Fruit fly (Drosophila melanogaster): ENCODE data around the gene Ras64B.
A peak's percentile ranks its signal among the peaks of the same experiment; 100 is the strongest.

Gene Ras64B

DNA sequence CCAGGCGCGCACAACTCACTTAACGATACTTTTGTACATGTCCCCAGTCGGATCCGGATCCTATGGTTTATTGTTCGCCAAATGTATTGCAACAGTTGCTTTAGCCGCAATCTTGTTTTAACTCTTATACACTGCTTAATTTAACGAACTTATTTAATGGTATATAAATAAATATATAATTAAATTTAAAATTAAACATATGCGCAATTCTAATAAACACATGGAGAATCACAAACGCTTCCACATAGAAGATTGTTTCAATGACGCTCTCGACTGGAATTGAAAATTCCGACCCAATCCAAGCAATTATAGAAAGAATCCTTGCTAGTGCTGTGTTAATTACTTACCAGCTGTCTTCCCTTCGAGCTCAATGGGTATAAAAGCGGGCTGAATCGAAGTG is 2.3 kb downstream of the Ras64B start, which contains the start of gene Akh:
TSS of gene Akh (plus strand) at position 301 of the 400 bp plus-strand sequence.
- TF ChIP-seq Eip75B (GFP tag; optimal IDR thresholded peaks at IDR 0.05) (no peak), svp (GFP tag) (peak; percentile 20)

DNA sequence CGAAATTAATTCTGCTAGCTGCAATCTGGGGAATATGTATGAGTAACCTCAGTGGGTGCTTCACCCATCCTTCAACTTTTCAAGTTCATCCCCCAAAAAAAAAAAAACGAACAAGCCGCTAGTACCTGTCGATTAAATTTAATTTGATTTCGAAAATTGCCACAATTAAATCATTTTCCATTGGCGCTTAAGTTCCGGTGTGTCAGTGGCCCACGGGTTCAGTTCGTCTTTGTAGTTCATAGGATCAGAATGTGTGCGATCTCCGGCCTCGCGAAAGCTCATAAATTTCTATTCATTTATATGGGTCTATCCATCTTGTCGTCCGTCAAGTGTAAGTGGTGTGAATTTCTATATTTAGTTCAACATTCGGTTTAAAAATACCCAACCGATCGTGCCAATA is 3.2 kb downstream of the Ras64B start, which contains the start of gene CG32260:
TSS of gene CG32260 (plus strand) at position 301 of the 400 bp plus-strand sequence.
- TF ChIP-seq CG6854 (GFP tag; optimal IDR thresholded peaks at IDR 0.05) (no peak), achi (GFP tag; optimal IDR thresholded peaks at IDR 0.05) (no peak), svp (GFP tag) (no peak), CG3032 (tag; optimal IDR thresholded peaks at IDR 0.05) (no peak), CG4318 (GFP tag; optimal IDR thresholded peaks at IDR 0.05) (no peak), CG6808 (GFP tag; optimal IDR thresholded peaks at IDR 0.05) (no peak), dsx (GFP tag; optimal IDR thresholded peaks at IDR 0.05; ENCODE audit: poor library complexity, severe bottlenecking) (no peak), net (GFP tag; optimal IDR thresholded peaks at IDR 0.05) (no peak), CG1621 (tag; optimal IDR thresholded peaks at IDR 0.05) (no peak), CG15336 (GFP tag; IDR thresholded peaks at IDR 0.05) (no peak), CG9139 (GFP tag; optimal IDR thresholded peaks at IDR 0.05) (no peak), acj6 (GFP tag; optimal IDR thresholded peaks at IDR 0.05) (no peak), CG11902 (GFP tag; optimal IDR thresholded peaks at IDR 0.05) (no peak), CG6276 (GFP tag; optimal IDR thresholded peaks at IDR 0.05) (no peak), CG16779 (tag; optimal IDR thresholded peaks at IDR 0.05) (no peak), CG8632 (GFP tag; optimal IDR thresholded peaks at IDR 0.05) (no peak), Sox102F (GFP tag; optimal IDR thresholded peaks at IDR 0.05) (no peak)

DNA sequence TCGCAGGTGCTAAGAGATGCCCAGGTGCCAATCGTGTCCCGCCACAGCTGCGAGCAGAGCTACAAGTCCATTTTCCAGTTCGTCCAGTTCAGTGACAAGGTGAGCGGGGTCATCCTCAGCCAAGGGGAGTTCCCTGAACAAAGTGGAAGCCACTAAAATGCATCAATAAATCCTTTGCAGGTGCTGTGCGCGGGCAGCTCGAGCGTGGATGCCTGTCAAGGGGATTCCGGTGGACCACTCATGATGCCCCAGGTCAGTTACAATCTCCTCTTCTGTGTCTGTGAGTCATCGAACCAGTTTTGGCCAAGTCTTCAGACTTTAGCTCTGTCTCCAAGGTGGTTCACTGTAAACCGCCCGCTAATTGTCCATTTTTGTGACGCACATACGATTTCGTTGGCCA is 6.4 kb downstream of the Ras64B start:
- TF ChIP-seq dac (GFP tag; optimal IDR thresholded peaks at IDR 0.05) (no peak), fkh (GFP tag; optimal IDR thresholded peaks at IDR 0.05) (no peak), acj6 (GFP tag; optimal IDR thresholded peaks at IDR 0.05) (no peak), Lpt (GFP tag; optimal IDR thresholded peaks at IDR 0.05) (no peak), CG4318 (GFP tag; optimal IDR thresholded peaks at IDR 0.05) (no peak), CG6792 (GFP tag; optimal IDR thresholded peaks at IDR 0.05) (no peak), ss (GFP tag; optimal IDR thresholded peaks at IDR 0.05) (no peak), Eip75B (GFP tag; optimal IDR thresholded peaks at IDR 0.05) (no peak), vri (GFP tag; optimal IDR thresholded peaks at IDR 0.05) (no peak), Ets21C (GFP tag; optimal IDR thresholded peaks at IDR 0.05) (no peak), CG8119 (GFP tag; IDR thresholded peaks at IDR 0.05) (no peak), esn (GFP tag; optimal IDR thresholded peaks at IDR 0.05) (no peak), fd59A (GFP tag; optimal IDR thresholded peaks at IDR 0.05) (no peak), cyc (GFP tag; optimal IDR thresholded peaks at IDR 0.05) (no peak), CG7368 (GFP tag; optimal IDR thresholded peaks at IDR 0.05) (no peak), Hr39 (GFP tag; optimal IDR thresholded peaks at IDR 0.05) (no peak), CG6276 (GFP tag; optimal IDR thresholded peaks at IDR 0.05) (no peak), pdm3 (GFP tag; optimal IDR thresholded peaks at IDR 0.05) (no peak)

DNA sequence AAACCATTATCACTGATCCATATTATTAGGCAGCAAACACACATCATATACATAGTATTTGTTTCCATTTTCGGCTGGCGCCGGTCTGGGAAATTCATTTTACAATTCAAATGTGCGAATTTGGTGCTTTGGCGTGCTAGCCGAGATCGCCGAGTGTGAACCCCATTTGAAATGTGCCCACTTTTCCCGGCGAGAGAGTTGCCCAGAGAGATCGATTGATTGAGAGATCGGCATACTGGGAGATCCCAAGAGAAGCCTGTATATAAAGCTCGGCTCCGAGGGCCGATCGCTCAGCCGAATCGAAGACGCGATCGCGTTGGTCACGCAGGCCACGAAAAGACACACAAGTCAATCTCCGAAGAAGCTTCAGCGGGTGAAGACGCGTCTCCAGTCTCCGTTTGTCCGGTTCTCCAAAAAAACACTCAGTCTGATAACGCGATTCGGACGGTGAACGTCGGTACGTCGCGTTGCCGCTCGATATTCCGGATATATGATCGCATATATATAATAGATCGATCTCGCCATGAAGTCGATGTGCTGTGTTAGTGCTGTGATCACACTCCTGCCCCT is 9.6 kb downstream of the Ras64B start, which contains the start of gene CG1299:
TSS of gene CG1299 (plus strand) at position 291 of the 570 bp plus-strand sequence.
- TF ChIP-seq vri (GFP tag; optimal IDR thresholded peaks at IDR 0.05), result no peak
- no peak for TF ChIP-seq CG6276 (GFP tag; optimal IDR thresholded peaks at IDR 0.05)
- peak; percentile 57 for TF ChIP-seq CG1621 (tag; optimal IDR thresholded peaks at IDR 0.05)
- TF ChIP-seq eg (GFP tag; IDR thresholded peaks at IDR 0.05), result no peak
- TF ChIP-seq cyc (GFP tag; optimal IDR thresholded peaks at IDR 0.05), result no peak
- TF ChIP-seq CG34406 (GFP tag; optimal IDR thresholded peaks at IDR 0.05), result no peak
- no peak for TF ChIP-seq dsx (GFP tag; optimal IDR thresholded peaks at IDR 0.05; ENCODE audit: poor library complexity, severe bottlenecking)
- no peak for TF ChIP-seq svp (GFP tag)
- peak; percentile 18 for TF ChIP-seq Eip75B (GFP tag; optimal IDR thresholded peaks at IDR 0.05)
- no peak for TF ChIP-seq Ets96B (tag; optimal IDR thresholded peaks at IDR 0.05)
- peak; percentile 71 for TF ChIP-seq Eip78C (GFP tag)
- peak; percentile 2 for TF ChIP-seq CG9139 (GFP tag; optimal IDR thresholded peaks at IDR 0.05)
- TF ChIP-seq CG6163 (GFP tag; IDR thresholded peaks at IDR 0.05), result peak; percentile 35; the same call in 1 of the 3 replicates
- TF ChIP-seq fd59A (GFP tag; optimal IDR thresholded peaks at IDR 0.05), result no peak
- TF ChIP-seq CG8119 (GFP tag; IDR thresholded peaks at IDR 0.05), result no peak
- no peak for TF ChIP-seq CG10631 (GFP tag; optimal IDR thresholded peaks at IDR 0.05)
- TF ChIP-seq Ets21C (GFP tag; optimal IDR thresholded peaks at IDR 0.05), result no peak
- peak; percentile 19 to 44 for TF ChIP-seq ss (GFP tag; optimal IDR thresholded peaks at IDR 0.05)
- TF ChIP-seq Hr39 (GFP tag; optimal IDR thresholded peaks at IDR 0.05), result no peak
- no peak for TF ChIP-seq CG15336 (GFP tag; IDR thresholded peaks at IDR 0.05)
- no peak for TF ChIP-seq achi (GFP tag; optimal IDR thresholded peaks at IDR 0.05)

Measured in whole organism, prepupa.